Fruit fly (Drosophila melanogaster) S2 (cell line): ENCODE data around the gene CG12025.

ENCODE experiments used
- CG8478 ChIP-seq: fragments of >200 bp; optimal IDR thresholded peaks from 2 replicates; lab custom pipeline; 2018
- CTCF ChIP-seq, 2 experiments: fragments of >200 bp; optimal IDR thresholded peaks; 2 replicates each; lab custom pipeline; 2018

DNA sequence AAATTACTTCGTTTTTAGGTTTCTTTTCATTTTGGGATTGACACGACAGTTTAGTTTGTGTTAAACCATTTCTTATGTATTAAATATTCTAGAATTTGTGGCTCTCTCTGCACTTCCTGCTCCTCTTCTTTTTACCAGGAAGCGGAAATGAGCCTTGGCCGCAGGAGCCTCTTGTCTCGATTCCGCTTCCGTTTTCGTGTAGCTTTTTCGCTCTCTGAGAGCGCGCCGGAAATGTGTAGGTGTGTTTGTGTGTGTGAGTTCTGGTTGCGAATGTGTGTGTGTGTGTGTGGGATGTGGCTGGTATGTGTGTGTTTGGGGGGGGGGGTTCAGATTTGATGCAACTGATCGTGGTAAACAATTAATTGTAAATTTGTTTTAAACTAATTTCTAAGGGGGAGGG lies 5.7 kb upstream of the CG12025 start:
- TF ChIP-seq CG8478 (lab: Kevin White, UChicago), result no peak
- TF ChIP-seq CTCF (optimal IDR thresholded peaks at IDR 0.05; lab: Kevin White, UChicago), result no peak
